Worm (Caenorhabditis elegans) whole organism, L3 larva: Measurements from ENCODE around the gene brp-1.

ENCODE experiments used
- ama-1 ChIP-seq: fragments of 150-350 bp; optimal IDR thresholded peaks from 2 replicates; lab custom pipeline; 2018
- ceh-82 ChIP-seq: fragments of 150-350 bp; optimal IDR thresholded peaks from 2 replicates; lab custom pipeline; 2014; ENCODE audit warnings: missing biosample characterization, missing genetic modification characterization
- elt-3 ChIP-seq, 3 experiments: fragments of 150-350 bp in 1 of 3; sonication (generic microtip) in 2 of 3; optimal IDR thresholded peaks; 2 replicates in 2 of 3; 4 replicates in 1 of 3; lab custom pipeline; 2014 to 2017; ENCODE audit warnings: missing biosample characterization in 3 of 3, missing genetic modification characterization in 3 of 3
- fos-1 ChIP-seq: fragments of 150-350 bp; optimal IDR thresholded peaks from 2 replicates; lab custom pipeline; 2014; ENCODE audit warnings: missing biosample characterization, missing genetic modification characterization
- jun-1 ChIP-seq: fragments of 150-350 bp; optimal IDR thresholded peaks from 2 replicates; lab custom pipeline; 2014; ENCODE audit warnings: missing biosample characterization, missing genetic modification reagents, missing genetic modification characterization
- nfya-1 ChIP-seq: sonication (generic microtip); optimal IDR thresholded peaks from 2 replicates; lab custom pipeline; 2017; ENCODE audit warnings: missing genetic modification characterization, mild to moderate bottlenecking, missing compliant biosample characterization, antibody characterized with exemption, moderate library complexity; ENCODE audit not compliant: insufficient read depth
- nhr-43 ChIP-seq: sonication (generic microtip); optimal IDR thresholded peaks from 2 replicates; lab custom pipeline; 2016; ENCODE audit warnings: mild to moderate bottlenecking, missing genetic modification characterization, missing compliant biosample characterization; ENCODE audit not compliant: poor library complexity, severe bottlenecking
- snpc-4 ChIP-seq: fragments of 150-350 bp; optimal IDR thresholded peaks from 2 replicates; lab custom pipeline; 2014; ENCODE audit warnings: missing biosample characterization, missing genetic modification characterization
- unc-62 ChIP-seq: fragments of 150-350 bp; sonication (generic microtip); optimal IDR thresholded peaks from 4 replicates; lab custom pipeline; 2014; ENCODE audit warnings: missing biosample characterization, missing genetic modification reagents, missing genetic modification characterization

The brp-1 gene

ce11 chrIII:12061413-12061812, 41.1 kb downstream of the brp-1 start, which contains the start of gene zyg-8:
zyg-8 (plus strand) TSS chrIII:12061713.
- TF ChIP-seq unc-62 (GFP tag; lab: Kevin White, UChicago) (no peak), fos-1 (tag; lab: Kevin White, UChicago) (no peak), nhr-43 (no peak), jun-1 (tag; lab: Kevin White, UChicago) (no peak), snpc-4 (tag; lab: Kevin White, UChicago) (no peak)

ce11 chrIII:12063934-12064333, 43.6 kb downstream of the brp-1 start:
- TF ChIP-seq ama-1 (lab: Kevin White, UChicago) (no peak), nfya-1 (tag; lab: Kevin White, UChicago) (peak; percentile 63)

- peak; percentile 51 for TF ChIP-seq nfya-1 (tag; lab: Kevin White, UChicago)
- no peak for TF ChIP-seq ceh-82 (tag; lab: Kevin White, UChicago)
Measured at ce11 chrIII:12064494-12064893, 44.1 kb downstream of the brp-1 start.

- TF ChIP-seq elt-3 (tag; optimal IDR thresholded peaks at IDR 0.05; lab: Kevin White, UChicago): no peak
- TF ChIP-seq nfya-1 (tag; lab: Kevin White, UChicago): peak; percentile 72
Measured at ce11 chrIII:12067736-12068135, 47.4 kb downstream of the brp-1 start.
